Worm (Caenorhabditis elegans) whole organism, L4 larva: ENCODE measurements around the gene gadr-3.

ENCODE experiments used
- F26F4.8 ChIP-seq: fragments of 200-800 bp; sonication (Bioruptor generic); conservative IDR thresholded peaks from 2 replicates; pipeline ENCODE4 v1.3.6; 2022; ENCODE audit warnings: missing genetic modification characterization, missing compliant biosample characterization
- F44E2.7 ChIP-seq: fragments of 200-800 bp; sonication (Bioruptor generic); IDR thresholded peaks from 2 replicates; pipeline ENCODE4 v2.1.2; 2022; ENCODE audit warnings: missing genetic modification characterization, missing compliant biosample characterization
- R02D3.7 ChIP-seq: fragments of 150-350 bp; sonication (generic microtip); optimal IDR thresholded peaks from 3 replicates; lab custom pipeline; 2014; ENCODE audit warnings: missing biosample characterization, missing genetic modification characterization
- Y105C5A.15 ChIP-seq: fragments of 200-800 bp; sonication (Bioruptor generic); IDR thresholded peaks from 2 replicates; pipeline ENCODE4 v1.3.6; 2022; ENCODE audit warnings: missing genetic modification characterization, missing compliant biosample characterization
- Y5F2A.4 ChIP-seq: fragments of 200-800 bp; sonication (Bioruptor generic); optimal IDR thresholded peaks from 2 replicates; lab custom pipeline; 2018; ENCODE audit warnings: mild to moderate bottlenecking, missing genetic modification characterization, missing compliant biosample characterization
- attf-4 ChIP-seq: sonication (generic microtip); optimal IDR thresholded peaks from 3 replicates; lab custom pipeline; 2017; ENCODE audit warnings: missing biosample characterization, missing genetic modification characterization
- ceh-28 ChIP-seq: fragments of 150-350 bp; optimal IDR thresholded peaks from 2 replicates; lab custom pipeline; 2014; ENCODE audit warnings: missing biosample characterization, missing genetic modification reagents, missing genetic modification characterization
- daf-16 ChIP-seq, 3 experiments: sonication (generic microtip); optimal IDR thresholded peaks; 2 replicates each; lab custom pipeline; 2016 to 2017; ENCODE audit warnings: missing genetic modification characterization in 3 of 3, missing genetic modification reagents in 3 of 3, mild to moderate bottlenecking in 2 of 3, missing compliant biosample characterization in 2 of 3, missing biosample characterization in 1 of 3, moderate library complexity in 1 of 3
- daf-19 ChIP-seq: fragments of 200-800 bp; sonication (Bioruptor generic); conservative IDR thresholded peaks from 2 replicates; pipeline ENCODE4 v1.3.6; 2022; ENCODE audit warnings: missing genetic modification characterization, missing compliant biosample characterization
- daf-8 ChIP-seq: fragments of 200-800 bp; sonication (Bioruptor generic); IDR thresholded peaks from 2 replicates; pipeline ENCODE4 v1.3.6; 2022; ENCODE audit warnings: missing genetic modification characterization, missing compliant biosample characterization
- dpl-1 ChIP-seq: fragments of 150-350 bp; optimal IDR thresholded peaks from 2 replicates; lab custom pipeline; 2014; ENCODE audit warnings: missing biosample characterization, missing genetic modification reagents, missing genetic modification characterization
- fkh-10 ChIP-seq: fragments of 150-350 bp; optimal IDR thresholded peaks from 2 replicates; lab custom pipeline; 2014; ENCODE audit warnings: missing biosample characterization, missing genetic modification reagents, missing genetic modification characterization
- fos-1 ChIP-seq: fragments of 150-350 bp; optimal IDR thresholded peaks from 2 replicates; lab custom pipeline; 2014; ENCODE audit warnings: missing biosample characterization, missing genetic modification characterization
- gei-8 ChIP-seq: fragments of 200-800 bp; sonication (Bioruptor generic); optimal IDR thresholded peaks from 2 replicates; lab custom pipeline; 2018; ENCODE audit warnings: mild to moderate bottlenecking, missing genetic modification characterization, missing compliant biosample characterization
- lin-15B ChIP-seq: fragments of 150-350 bp; sonication (generic microtip); optimal IDR thresholded peaks from 3 replicates; lab custom pipeline; 2014; ENCODE audit warnings: missing biosample characterization, missing genetic modification characterization
- madf-5 ChIP-seq, 2 experiments: fragments of 200-800 bp; sonication (Bioruptor generic); IDR thresholded peaks; 2 replicates each; pipeline ENCODE4 v1.3.6; 2022; ENCODE audit warnings: missing compliant biosample characterization in 2 of 2, missing genetic modification characterization in 2 of 2
- madf-9 ChIP-seq: fragments of 200-800 bp; sonication (Bioruptor generic); conservative IDR thresholded peaks from 2 replicates; pipeline ENCODE4 v1.3.6; 2022; ENCODE audit warnings: missing genetic modification reagents, missing genetic modification characterization, missing compliant biosample characterization
- nhr-11 ChIP-seq: fragments of 150-350 bp; optimal IDR thresholded peaks from 2 replicates; lab custom pipeline; 2014; ENCODE audit warnings: missing biosample characterization, missing genetic modification characterization
- nhr-111 ChIP-seq: fragments of 200-800 bp; sonication (Bioruptor generic); optimal IDR thresholded peaks from 2 replicates; lab custom pipeline; 2018; ENCODE audit warnings: mild to moderate bottlenecking, missing genetic modification characterization, missing compliant biosample characterization
- nhr-25 ChIP-seq: sonication (generic microtip); optimal IDR thresholded peaks from 2 replicates; lab custom pipeline; 2017; ENCODE audit warnings: missing genetic modification characterization, mild to moderate bottlenecking, missing compliant biosample characterization, antibody characterized with exemption, moderate library complexity, borderline replicate concordance; ENCODE audit not compliant: insufficient read depth
- nhr-41 ChIP-seq: fragments of 200-800 bp; sonication (Bioruptor generic); IDR thresholded peaks from 2 replicates; pipeline ENCODE4 v1.3.6; 2022; ENCODE audit warnings: missing genetic modification reagents, missing genetic modification characterization, missing compliant biosample characterization
- nhr-76 ChIP-seq: fragments of 150-350 bp; optimal IDR thresholded peaks from 2 replicates; lab custom pipeline; 2014; ENCODE audit warnings: missing biosample characterization, missing genetic modification characterization
- pha-4 ChIP-seq, 2 experiments: fragments of 150-350 bp in 1 of 2; fragments of 200-800 bp in 1 of 2; sonication (Bioruptor generic) in 1 of 2; IDR thresholded peaks in 1 of 2; optimal IDR thresholded peaks in 1 of 2; 2 replicates each; pipeline versions ENCODE4 v1.3.6 to Lab custom; 2014 to 2022; ENCODE audit warnings: missing genetic modification characterization in 2 of 2, missing genetic modification reagents in 2 of 2, missing biosample characterization in 1 of 2, missing compliant biosample characterization in 1 of 2
- php-3 ChIP-seq: fragments of 200-800 bp; sonication (Bioruptor generic); IDR thresholded peaks from 2 replicates; pipeline ENCODE4 v1.3.6; 2022; ENCODE audit warnings: missing genetic modification reagents, missing genetic modification characterization, missing compliant biosample characterization
- pqm-1 ChIP-seq: sonication (generic microtip); optimal IDR thresholded peaks from 2 replicates; lab custom pipeline; 2017; ENCODE audit warnings: missing biosample characterization, missing genetic modification characterization
- saeg-2 ChIP-seq: fragments of 200-800 bp; sonication (Bioruptor generic); IDR thresholded peaks from 2 replicates; pipeline ENCODE4 v1.3.6; 2022; ENCODE audit warnings: missing genetic modification reagents, missing genetic modification characterization, missing compliant biosample characterization
- set-16 ChIP-seq: fragments of 200-800 bp; sonication (Bioruptor generic); IDR thresholded peaks from 2 replicates; pipeline ENCODE4 v1.3.6; 2022; ENCODE audit warnings: missing genetic modification reagents, missing genetic modification characterization, missing compliant biosample characterization
- skn-1 ChIP-seq: fragments of 150-350 bp; optimal IDR thresholded peaks from 2 replicates; lab custom pipeline; 2014; ENCODE audit warnings: missing biosample characterization, missing genetic modification characterization
- snpc-1.2 ChIP-seq: fragments of 200-800 bp; sonication (Bioruptor generic); IDR thresholded peaks from 2 replicates; pipeline ENCODE4 v1.3.6; 2022; ENCODE audit warnings: missing genetic modification reagents, missing genetic modification characterization, missing compliant biosample characterization
- snpc-4 ChIP-seq: fragments of 150-350 bp; optimal IDR thresholded peaks from 2 replicates; lab custom pipeline; 2014; ENCODE audit warnings: missing biosample characterization, missing genetic modification characterization
- unc-130 ChIP-seq: sonication (generic microtip); optimal IDR thresholded peaks from 2 replicates; lab custom pipeline; 2016; ENCODE audit warnings: missing genetic modification reagents, missing genetic modification characterization, missing compliant biosample characterization
- unc-62 ChIP-seq, 3 experiments: fragments of 150-350 bp in 1 of 3; sonication (generic microtip); optimal IDR thresholded peaks in 2 of 3; peaks in 1 of 3; 1 replicate in 1 of 3; 2 replicates in 2 of 3; lab custom pipeline; 2014 to 2017; ENCODE audit warnings: missing biosample characterization in 3 of 3, missing genetic modification characterization in 3 of 3, missing genetic modification reagents in 3 of 3, missing genotype in 1 of 3
- ztf-11 ChIP-seq: fragments of 150-350 bp; optimal IDR thresholded peaks from 2 replicates; lab custom pipeline; 2014; ENCODE audit warnings: missing biosample characterization, missing genetic modification characterization
- ztf-7 ChIP-seq: fragments of 150-350 bp; optimal IDR thresholded peaks from 2 replicates; lab custom pipeline; 2014; ENCODE audit warnings: missing biosample characterization, missing genetic modification characterization

Gene gadr-3

DNA sequence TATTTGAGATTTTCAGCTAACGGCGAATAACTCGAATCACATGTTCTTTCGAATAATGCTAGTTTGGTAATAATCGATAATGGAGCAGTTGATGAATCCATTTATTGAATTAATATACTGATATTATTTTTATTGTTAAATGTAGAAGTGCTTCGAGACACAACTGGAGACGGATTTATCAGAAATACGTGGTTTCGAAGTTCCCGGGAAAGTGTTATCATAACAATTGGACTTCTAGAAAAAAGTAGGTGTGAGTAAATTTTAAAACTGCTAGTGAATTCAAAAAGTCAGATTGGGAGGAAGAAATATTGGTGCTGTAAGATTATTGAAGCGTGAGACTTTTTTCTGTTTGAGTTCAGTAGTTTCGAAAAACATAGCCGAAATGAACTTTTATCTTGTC, 25.7 kb downstream of the gadr-3 start, which contains the start of gene srg-2:
Gene srg-2 (minus strand): TSS at position 101 of the 400 bp plus-strand sequence.
- TF ChIP-seq daf-16 (GFP tag; optimal IDR thresholded peaks at IDR 0.05; lab: Kevin White, UChicago), result no peak
- no peak for TF ChIP-seq daf-16 (tag; optimal IDR thresholded peaks at IDR 0.05; lab: Kevin White, UChicago)
- TF ChIP-seq daf-8 (GFP tag; lab: Robert Waterston, UW), result no peak
- TF ChIP-seq set-16, result no peak
- TF ChIP-seq nhr-11, result no peak
- no peak for TF ChIP-seq fos-1 (tag; lab: Kevin White, UChicago)
- no peak for TF ChIP-seq nhr-76 (tag; lab: Kevin White, UChicago)
- TF ChIP-seq F44E2.7, result no peak
- no peak for TF ChIP-seq fkh-10
- no peak for TF ChIP-seq ceh-28 (tag; lab: Kevin White, UChicago)
- TF ChIP-seq nhr-25, result no peak

- no peak for TF ChIP-seq saeg-2 (GFP tag; lab: Robert Waterston, UW)
- TF ChIP-seq madf-5 (GFP tag; IDR thresholded peaks at IDR 0.05; lab: Robert Waterston, UW), result no peak
- no peak for TF ChIP-seq daf-16 (GFP tag; optimal IDR thresholded peaks at IDR 0.05; lab: Kevin White, UChicago)
- TF ChIP-seq daf-16 (tag; optimal IDR thresholded peaks at IDR 0.05; lab: Kevin White, UChicago), result no peak
- no peak for TF ChIP-seq unc-130
- TF ChIP-seq Y105C5A.15 (GFP tag; lab: Robert Waterston, UW), result no peak
- TF ChIP-seq unc-62 (GFP tag; optimal IDR thresholded peaks at IDR 0.05 in 1 of 2; lab: Kevin White, UChicago), result no peak
- no peak for TF ChIP-seq unc-62 (tag; optimal IDR thresholded peaks at IDR 0.05; lab: Kevin White, UChicago)
- no peak for TF ChIP-seq R02D3.7 (tag; lab: Kevin White, UChicago)
- no peak for TF ChIP-seq lin-15B (tag; lab: Kevin White, UChicago)
Measured at ce11 chrIII:6258262-6258661, 27.5 kb downstream of the gadr-3 start, which contains the start of gene srg-1. Gene srg-1 (minus strand): TSS chrIII:6258362.

DNA sequence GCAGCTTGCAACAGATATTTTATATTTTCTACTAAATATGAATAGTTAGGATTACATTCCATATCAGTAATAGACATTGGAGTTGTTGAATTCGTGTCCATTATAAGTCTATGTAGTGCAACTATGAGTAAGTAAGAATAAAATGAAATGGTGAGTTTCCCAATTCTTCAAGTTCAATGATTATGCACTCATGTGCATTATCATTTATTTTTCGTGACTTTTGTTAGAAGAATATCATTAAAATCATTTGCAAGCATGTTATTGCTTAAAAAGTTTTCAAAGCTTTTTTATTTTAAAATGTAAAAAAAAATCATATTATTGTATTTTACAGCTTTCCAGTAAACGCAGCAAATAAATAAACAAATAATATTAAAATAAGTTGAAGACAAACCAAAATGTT, 29.1 kb downstream of the gadr-3 start, which contains the start of gene srg-9:
Gene srg-9 (minus strand): TSS at position 101 of the 400 bp plus-strand sequence.
- TF ChIP-seq attf-4 (tag; lab: Kevin White, UChicago), result no peak
- TF ChIP-seq ztf-11 (tag; lab: Kevin White, UChicago), result no peak
- no peak for TF ChIP-seq skn-1 (tag; lab: Kevin White, UChicago)
- TF ChIP-seq Y5F2A.4 (GFP tag; lab: Kevin White, UChicago), result no peak
- no peak for TF ChIP-seq pqm-1 (tag; lab: Kevin White, UChicago)
- no peak for TF ChIP-seq snpc-4
- TF ChIP-seq nhr-111 (GFP tag; lab: Kevin White, UChicago), result no peak
- no peak for TF ChIP-seq daf-19 (GFP tag; lab: Robert Waterston, UW)
- TF ChIP-seq madf-9, result no peak
- TF ChIP-seq nhr-41, result no peak
- no peak for TF ChIP-seq daf-8 (GFP tag; lab: Robert Waterston, UW)
- TF ChIP-seq gei-8 (GFP tag; lab: Kevin White, UChicago), result no peak
- no peak for TF ChIP-seq ztf-7 (tag; lab: Kevin White, UChicago)
- TF ChIP-seq set-16, result no peak
- no peak for TF ChIP-seq ceh-28 (tag; lab: Kevin White, UChicago)
- no peak for TF ChIP-seq pha-4 (GFP tag; IDR thresholded peaks at IDR 0.05; lab: Robert Waterston, UW)
- TF ChIP-seq pha-4 (tag; optimal IDR thresholded peaks at IDR 0.05; lab: Kevin White, UChicago), result no peak
- TF ChIP-seq F26F4.8, result no peak
- no peak for TF ChIP-seq nhr-76 (tag; lab: Kevin White, UChicago)
- TF ChIP-seq dpl-1 (GFP tag; lab: Kevin White, UChicago), result no peak

DNA sequence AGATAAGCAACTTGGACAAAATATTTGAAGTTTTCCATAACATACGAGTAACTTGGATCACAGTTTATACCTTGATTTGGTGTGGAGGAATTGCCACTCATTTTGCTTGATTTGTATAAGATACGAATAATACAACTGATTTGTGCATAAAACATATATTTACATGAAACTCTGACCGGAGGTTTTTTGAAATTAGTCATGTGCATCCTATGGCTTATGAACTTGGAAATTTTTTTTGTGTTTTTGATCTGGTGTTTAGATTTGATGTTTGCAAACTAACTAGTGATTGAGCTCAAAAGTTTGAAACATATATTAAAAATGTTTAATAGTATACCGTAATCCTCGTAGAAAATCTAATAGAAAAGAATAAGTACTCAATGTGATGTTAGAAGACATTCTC, 31.1 kb downstream of the gadr-3 start, which contains the start of gene srg-8:
Gene srg-8 (minus strand): TSS at position 101 of the 400 bp plus-strand sequence.
- TF ChIP-seq php-3 (GFP tag; lab: Robert Waterston, UW) (no peak), pqm-1 (tag; lab: Kevin White, UChicago) (no peak), Y5F2A.4 (GFP tag; lab: Kevin White, UChicago) (no peak), snpc-1.2 (GFP tag; lab: Robert Waterston, UW) (no peak)
